Worm (Caenorhabditis elegans) whole organism, young adult: Measurements from ENCODE around the gene epg-5.

Experiments
- F49E8.2 ChIP-seq: sonication (generic microtip); optimal IDR thresholded peaks from 3 replicates; lab custom pipeline; 2017; ENCODE audit warnings: missing genetic modification characterization, mild to moderate bottlenecking, missing compliant biosample characterization, antibody characterized with exemption, moderate library complexity; ENCODE audit not compliant: insufficient read depth
- Y53F4B.3 ChIP-seq: fragments of 200-800 bp; sonication (Bioruptor generic); IDR thresholded peaks from 2 replicates; pipeline ENCODE4 v1.3.6; 2022; ENCODE audit warnings: missing genetic modification reagents, missing genetic modification characterization, missing compliant biosample characterization
- Y95B8A.8 ChIP-seq: fragments of 200-800 bp; sonication (Bioruptor generic); IDR thresholded peaks from 2 replicates; pipeline ENCODE4 v1.3.6; 2022; ENCODE audit warnings: missing genetic modification reagents, missing genetic modification characterization, missing compliant biosample characterization
- akir-1 ChIP-seq: fragments of 200-800 bp; sonication (Bioruptor generic); optimal IDR thresholded peaks from 2 replicates; lab custom pipeline; 2018; ENCODE audit warnings: mild to moderate bottlenecking, missing genetic modification characterization, moderate library complexity, missing compliant biosample characterization
- die-1 ChIP-seq: sonication (generic microtip); optimal IDR thresholded peaks from 2 replicates; lab custom pipeline; 2016; ENCODE audit warnings: missing genotype, mild to moderate bottlenecking, missing genetic modification characterization, missing compliant biosample characterization
- efl-1 ChIP-seq: fragments of 150-350 bp; optimal IDR thresholded peaks from 2 replicates; lab custom pipeline; 2014; ENCODE audit warnings: missing biosample characterization, missing genetic modification reagents, missing genetic modification characterization
- gei-17 ChIP-seq: fragments of 200-800 bp; sonication (Bioruptor generic); optimal IDR thresholded peaks from 2 replicates; lab custom pipeline; 2018; ENCODE audit warnings: mild to moderate bottlenecking, missing genetic modification characterization, missing compliant biosample characterization
- hmg-1.2 ChIP-seq: fragments of 200-800 bp; sonication (Bioruptor generic); IDR thresholded peaks from 2 replicates; pipeline ENCODE4 v1.3.6; 2022; ENCODE audit warnings: missing genetic modification reagents, missing genetic modification characterization, missing compliant biosample characterization
- lag-1 ChIP-seq: fragments of 200-800 bp; sonication (Bioruptor generic); IDR thresholded peaks from 2 replicates; pipeline ENCODE4 v1.3.6; 2022; ENCODE audit warnings: missing genetic modification reagents, missing genetic modification characterization, missing compliant biosample characterization
- lin-35 ChIP-seq, 3 experiments: fragments of 150-350 bp in 2 of 3; sonication (generic microtip) in 1 of 3; optimal IDR thresholded peaks; 2 replicates each; lab custom pipeline; 2014 to 2018; ENCODE audit warnings: missing biosample characterization in 3 of 3, missing genetic modification characterization in 3 of 3, missing genetic modification reagents in 3 of 3
- somi-1 ChIP-seq: fragments of 200-800 bp; sonication (Bioruptor generic); optimal IDR thresholded peaks from 2 replicates; lab custom pipeline; 2018; ENCODE audit warnings: mild to moderate bottlenecking, missing genetic modification characterization, missing compliant biosample characterization
- ztf-22 ChIP-seq: fragments of 200-800 bp; sonication (Bioruptor generic); optimal IDR thresholded peaks from 2 replicates; lab custom pipeline; 2018; ENCODE audit warnings: mild to moderate bottlenecking, missing genetic modification characterization, moderate library complexity, missing compliant biosample characterization
- ztf-25 ChIP-seq: fragments of 200-800 bp; sonication (Bioruptor generic); IDR thresholded peaks from 2 replicates; pipeline ENCODE4 v1.3.6; 2022; ENCODE audit warnings: missing genetic modification reagents, missing genetic modification characterization, missing compliant biosample characterization
- ztf-6 ChIP-seq: fragments of 200-800 bp; sonication (Bioruptor generic); IDR thresholded peaks from 2 replicates; pipeline ENCODE4 v1.3.6; 2022; ENCODE audit warnings: missing genetic modification reagents, missing genetic modification characterization, missing compliant biosample characterization

- TF ChIP-seq die-1 (tag; lab: Kevin White, UChicago) (no peak), F49E8.2 (tag; lab: Kevin White, UChicago) (no peak), ztf-22 (GFP tag; lab: Kevin White, UChicago) (no peak), efl-1 (GFP tag; lab: Kevin White, UChicago) (no peak), Y95B8A.8 (GFP tag; lab: Robert Waterston, UW) (no peak), hmg-1.2 (no peak), lin-35 (GFP tag; optimal IDR thresholded peaks at IDR 0.05; lab: Kevin White, UChicago) (no peak), somi-1 (no peak), gei-17 (GFP tag; lab: Kevin White, UChicago) (no peak), ztf-6 (GFP tag; lab: Robert Waterston, UW) (no peak), lag-1 (GFP tag; lab: Robert Waterston, UW) (no peak), akir-1 (GFP tag; lab: Kevin White, UChicago) (no peak), Y53F4B.3 (GFP tag; lab: Robert Waterston, UW) (no peak), ztf-25 (GFP tag; lab: Robert Waterston, UW) (no peak)
Observed at ce11 chrII:6573677-6574076, 35.5 kb downstream of the epg-5 start, which contains the start of gene sra-28.
